Worm (Caenorhabditis elegans): Measurements from ENCODE around the gene fbxa-5.
"Not testable (repeated sequence)": the region's sequence is repeated elsewhere in the genome, so short reads cannot be mapped to it uniquely, and the experiment has no call there.

DNA sequence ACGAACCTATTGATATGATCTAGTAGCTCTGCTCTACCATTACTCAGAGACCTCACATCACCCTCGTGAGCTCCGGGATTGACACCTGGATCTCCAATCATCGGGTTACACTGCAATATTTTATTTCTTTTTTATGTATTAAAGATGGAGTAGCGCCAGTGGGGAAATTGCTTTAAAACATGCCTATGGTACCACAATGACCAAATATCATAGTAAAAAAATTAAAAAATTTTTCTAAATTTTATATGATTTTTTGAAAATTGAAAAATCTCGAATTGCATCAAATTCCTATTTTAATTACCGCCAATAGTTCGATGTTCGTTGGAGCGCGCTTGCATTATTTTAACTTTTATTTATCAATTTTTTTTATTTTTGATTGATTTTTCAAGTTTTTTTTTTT lies 37.8 kb upstream of the fbxa-5 start, which contains the start of gene pals-40:
- TF ChIP-seq sma-9 (GFP tag; optimal IDR thresholded peaks at IDR 0.05); sma-9 (tag; optimal IDR thresholded peaks at IDR 0.05); nhr-12 (tag; optimal IDR thresholded peaks at IDR 0.05); lsy-2 (tag; optimal IDR thresholded peaks at IDR 0.05); ceh-82 (tag; optimal IDR thresholded peaks at IDR 0.05); ztf-11 (tag; optimal IDR thresholded peaks at IDR 0.05): not testable (repeated sequence)

All from whole organism, L2 larva.